Worm (Caenorhabditis elegans) whole organism, L4 larva: ENCODE data around the gene cal-7.

Experiments used
- D1046.2 ChIP-seq: fragments of 200-800 bp; sonication (Bioruptor generic); IDR thresholded peaks from 2 replicates; pipeline ENCODE4 v1.3.6; 2022; ENCODE audit warnings: missing genetic modification characterization, missing compliant biosample characterization
- F10B5.3 ChIP-seq: sonication (generic microtip); optimal IDR thresholded peaks from 2 replicates; lab custom pipeline; 2016; ENCODE audit warnings: mild to moderate bottlenecking, missing genetic modification characterization, missing compliant biosample characterization
- F37D6.2 ChIP-seq: sonication (generic microtip); optimal IDR thresholded peaks from 2 replicates; lab custom pipeline; 2016; ENCODE audit warnings: mild to moderate bottlenecking, missing genetic modification characterization, missing compliant biosample characterization
- T20F7.1 ChIP-seq: fragments of 200-800 bp; sonication (Bioruptor generic); optimal IDR thresholded peaks from 2 replicates; lab custom pipeline; 2018; ENCODE audit warnings: mild to moderate bottlenecking, missing genetic modification characterization, missing compliant biosample characterization
- Y105C5A.15 ChIP-seq: fragments of 200-800 bp; sonication (Bioruptor generic); IDR thresholded peaks from 2 replicates; pipeline ENCODE4 v1.3.6; 2022; ENCODE audit warnings: missing genetic modification characterization, missing compliant biosample characterization
- aha-1 ChIP-seq: fragments of 150-350 bp; peaks from one replicate; lab custom pipeline; 2014; ENCODE audit warnings: missing biosample characterization, missing genetic modification characterization
- ama-1 ChIP-seq: fragments of 150-350 bp; optimal IDR thresholded peaks from 2 replicates; lab custom pipeline; 2014; ENCODE audit warnings: inconsistent platforms, mixed read lengths
- arid-1 ChIP-seq: fragments of 200-800 bp; sonication (Bioruptor generic); conservative IDR thresholded peaks from 2 replicates; pipeline ENCODE4 v1.3.6; 2022; ENCODE audit warnings: missing genetic modification reagents, missing genetic modification characterization, missing compliant biosample characterization
- attf-4 ChIP-seq: sonication (generic microtip); optimal IDR thresholded peaks from 3 replicates; lab custom pipeline; 2017; ENCODE audit warnings: missing biosample characterization, missing genetic modification characterization
- ceh-32 ChIP-seq: sonication (generic microtip); optimal IDR thresholded peaks from 2 replicates; lab custom pipeline; 2016; ENCODE audit warnings: mild to moderate bottlenecking, missing genetic modification characterization, missing compliant biosample characterization; ENCODE audit not compliant: poor library complexity
- ceh-44 ChIP-seq: fragments of 200-800 bp; sonication (Bioruptor generic); IDR thresholded peaks from 2 replicates; pipeline ENCODE4 v1.3.6; 2022; ENCODE audit warnings: missing genetic modification reagents, missing genetic modification characterization, missing compliant biosample characterization
- ces-1 ChIP-seq: fragments of 150-350 bp; sonication (generic microtip); optimal IDR thresholded peaks from 4 replicates; lab custom pipeline; 2014; ENCODE audit warnings: missing biosample characterization, missing genetic modification reagents, missing genetic modification characterization
- daf-16 ChIP-seq, 3 experiments: sonication (generic microtip); optimal IDR thresholded peaks; 2 replicates each; lab custom pipeline; 2016 to 2017; ENCODE audit warnings: missing genetic modification characterization in 3 of 3, missing genetic modification reagents in 3 of 3, mild to moderate bottlenecking in 2 of 3, missing compliant biosample characterization in 2 of 3, missing biosample characterization in 1 of 3, moderate library complexity in 1 of 3
- daf-8 ChIP-seq: fragments of 200-800 bp; sonication (Bioruptor generic); IDR thresholded peaks from 2 replicates; pipeline ENCODE4 v1.3.6; 2022; ENCODE audit warnings: missing genetic modification characterization, missing compliant biosample characterization
- dmd-6 ChIP-seq: fragments of 200-800 bp; sonication (Bioruptor generic); IDR thresholded peaks from 2 replicates; pipeline ENCODE4 v1.3.6; 2022; ENCODE audit warnings: missing genetic modification reagents, missing genetic modification characterization, missing compliant biosample characterization
- dve-1 ChIP-seq: sonication (generic microtip); optimal IDR thresholded peaks from 2 replicates; lab custom pipeline; 2017; ENCODE audit warnings: antibody characterized with exemption, mild to moderate bottlenecking, missing genetic modification characterization, missing compliant biosample characterization; ENCODE audit not compliant: insufficient read depth
- hlh-11 ChIP-seq: fragments of 200-800 bp; sonication (Bioruptor generic); optimal IDR thresholded peaks from 2 replicates; lab custom pipeline; 2018; ENCODE audit warnings: mild to moderate bottlenecking, missing genetic modification characterization, missing compliant biosample characterization
- hlh-30 ChIP-seq: sonication (generic microtip); optimal IDR thresholded peaks from 2 replicates; lab custom pipeline; 2017; ENCODE audit warnings: antibody characterized with exemption, mild to moderate bottlenecking, missing genetic modification characterization, missing compliant biosample characterization; ENCODE audit not compliant: insufficient read depth
- hmg-1.1 ChIP-seq: fragments of 200-800 bp; sonication (Bioruptor generic); IDR thresholded peaks from 2 replicates; pipeline ENCODE4 v1.3.6; 2022; ENCODE audit warnings: missing genetic modification reagents, missing genetic modification characterization, missing compliant biosample characterization
- jun-1 ChIP-seq: fragments of 150-350 bp; optimal IDR thresholded peaks from 2 replicates; lab custom pipeline; 2014; ENCODE audit warnings: missing biosample characterization, missing genetic modification reagents, missing genetic modification characterization
- lin-1 ChIP-seq: fragments of 200-800 bp; sonication (Bioruptor generic); IDR thresholded peaks from 2 replicates; pipeline ENCODE4 v1.3.6; 2022; ENCODE audit warnings: missing genetic modification reagents, missing genetic modification characterization, missing compliant biosample characterization
- lin-15B ChIP-seq: fragments of 150-350 bp; sonication (generic microtip); optimal IDR thresholded peaks from 3 replicates; lab custom pipeline; 2014; ENCODE audit warnings: missing biosample characterization, missing genetic modification characterization
- lin-29 ChIP-seq: fragments of 200-800 bp; sonication (Bioruptor generic); IDR thresholded peaks from 2 replicates; pipeline ENCODE4 v1.3.6; 2022; ENCODE audit warnings: missing genetic modification reagents, missing genetic modification characterization, missing compliant biosample characterization
- lin-39 ChIP-seq: fragments of 150-350 bp; optimal IDR thresholded peaks from 2 replicates; lab custom pipeline; 2014; ENCODE audit warnings: missing biosample characterization, missing genetic modification reagents, missing genetic modification characterization
- mes-2 ChIP-seq: sonication (generic microtip); optimal IDR thresholded peaks from 2 replicates; lab custom pipeline; 2016; ENCODE audit warnings: missing genotype, mild to moderate bottlenecking, missing genetic modification characterization, missing compliant biosample characterization; ENCODE audit not compliant: poor library complexity, severe bottlenecking
- mxl-3 ChIP-seq: fragments of 200-800 bp; sonication (Bioruptor generic); optimal IDR thresholded peaks from 2 replicates; lab custom pipeline; 2018; ENCODE audit warnings: mild to moderate bottlenecking, missing genetic modification characterization, missing compliant biosample characterization
- nhr-10 ChIP-seq: fragments of 150-350 bp; optimal IDR thresholded peaks from 2 replicates; lab custom pipeline; 2014; ENCODE audit warnings: missing biosample characterization, missing genetic modification characterization
- nhr-28 ChIP-seq: fragments of 150-350 bp; optimal IDR thresholded peaks from 2 replicates; lab custom pipeline; 2014; ENCODE audit warnings: missing biosample characterization, missing genetic modification characterization
- nhr-41 ChIP-seq: fragments of 200-800 bp; sonication (Bioruptor generic); IDR thresholded peaks from 2 replicates; pipeline ENCODE4 v1.3.6; 2022; ENCODE audit warnings: missing genetic modification reagents, missing genetic modification characterization, missing compliant biosample characterization
- nhr-42 ChIP-seq: fragments of 200-800 bp; sonication (Bioruptor generic); IDR thresholded peaks from 2 replicates; pipeline ENCODE4 v1.3.6; 2022; ENCODE audit warnings: missing genetic modification characterization, missing compliant biosample characterization
- nhr-6 ChIP-seq: fragments of 150-350 bp; optimal IDR thresholded peaks from 2 replicates; lab custom pipeline; 2014; ENCODE audit warnings: missing biosample characterization, missing genetic modification characterization
- nhr-77 ChIP-seq: fragments of 150-350 bp; optimal IDR thresholded peaks from 2 replicates; lab custom pipeline; 2014; ENCODE audit warnings: missing biosample characterization, missing genetic modification characterization
- pqm-1 ChIP-seq: sonication (generic microtip); optimal IDR thresholded peaks from 2 replicates; lab custom pipeline; 2017; ENCODE audit warnings: missing biosample characterization, missing genetic modification characterization
- rbr-2 ChIP-seq: sonication (generic microtip); optimal IDR thresholded peaks from 2 replicates; lab custom pipeline; 2016; ENCODE audit warnings: missing genotype, missing genetic modification characterization, missing compliant biosample characterization
- saeg-2 ChIP-seq: fragments of 200-800 bp; sonication (Bioruptor generic); IDR thresholded peaks from 2 replicates; pipeline ENCODE4 v1.3.6; 2022; ENCODE audit warnings: missing genetic modification reagents, missing genetic modification characterization, missing compliant biosample characterization
- sdz-12 ChIP-seq: fragments of 200-800 bp; sonication (Bioruptor generic); optimal IDR thresholded peaks from 2 replicates; lab custom pipeline; 2018; ENCODE audit warnings: mild to moderate bottlenecking, missing genetic modification characterization, missing compliant biosample characterization
- tra-1 ChIP-seq: fragments of 200-800 bp; sonication (Bioruptor generic); IDR thresholded peaks from 2 replicates; pipeline ENCODE4 v1.3.6; 2022; ENCODE audit warnings: missing genetic modification reagents, missing genetic modification characterization, missing compliant biosample characterization
- vab-7 ChIP-seq: fragments of 200-800 bp; sonication (Bioruptor generic); IDR thresholded peaks from 2 replicates; pipeline ENCODE4 v1.3.6; 2022; ENCODE audit warnings: missing genetic modification reagents, missing genetic modification characterization, missing compliant biosample characterization
- zag-1 ChIP-seq: fragments of 150-350 bp; optimal IDR thresholded peaks from 2 replicates; lab custom pipeline; 2014; ENCODE audit warnings: missing biosample characterization, missing genetic modification characterization
- zfp-3 ChIP-seq: fragments of 200-800 bp; sonication (Bioruptor generic); conservative IDR thresholded peaks from 2 replicates; pipeline ENCODE4 v1.3.6; 2022; ENCODE audit warnings: missing genetic modification reagents, missing genetic modification characterization, missing compliant biosample characterization
- ztf-7 ChIP-seq: fragments of 150-350 bp; optimal IDR thresholded peaks from 2 replicates; lab custom pipeline; 2014; ENCODE audit warnings: missing biosample characterization, missing genetic modification characterization

Gene cal-7

ce11 chrV:9706592-9706991 lies 27.3 kb upstream of the cal-7 start:
- TF ChIP-seq zag-1 (tag; lab: Kevin White, UChicago) (no peak), aha-1 (tag; lab: Kevin White, UChicago) (peak; percentile 91), lin-15B (tag; lab: Kevin White, UChicago) (no peak)

- TF ChIP-seq hlh-30: peak; percentile 12
- no peak for TF ChIP-seq daf-16 (GFP tag; optimal IDR thresholded peaks at IDR 0.05; lab: Kevin White, UChicago)
- TF ChIP-seq daf-16 (tag; optimal IDR thresholded peaks at IDR 0.05; lab: Kevin White, UChicago): peak; percentile 46
- TF ChIP-seq nhr-28 (tag; lab: Kevin White, UChicago): peak; percentile 29
- peak; percentile 18 for TF ChIP-seq dve-1 (tag; lab: Kevin White, UChicago)
- peak; percentile 40 for TF ChIP-seq nhr-77 (tag; lab: Kevin White, UChicago)
- peak; percentile 51 for TF ChIP-seq pqm-1 (tag; lab: Kevin White, UChicago)
- no peak for TF ChIP-seq lin-29
- TF ChIP-seq sdz-12 (GFP tag; lab: Kevin White, UChicago): no peak
- peak; percentile 1 for TF ChIP-seq hlh-11
- no peak for TF ChIP-seq ceh-32
- no peak for TF ChIP-seq daf-8 (GFP tag; lab: Robert Waterston, UW)
- TF ChIP-seq dmd-6 (GFP tag; lab: Robert Waterston, UW): peak; percentile 40; the same call in 1 of the 2 replicates
Measured at ce11 chrV:9709747-9710146, 24.2 kb upstream of the cal-7 start, which contains the start of gene tag-120. tag-120 (minus strand) TSS chrV:9709814.

- TF ChIP-seq dmd-6 (GFP tag; lab: Robert Waterston, UW): peak; percentile 42; the same call in 1 of the 2 replicates
- TF ChIP-seq F37D6.2 (tag; lab: Kevin White, UChicago): no peak
- no peak for TF ChIP-seq nhr-10 (tag; lab: Kevin White, UChicago)
- TF ChIP-seq dve-1 (tag; lab: Kevin White, UChicago): peak; percentile 51
- TF ChIP-seq hlh-30: peak; percentile 58
- TF ChIP-seq pqm-1 (tag; lab: Kevin White, UChicago): peak; percentile 78
- TF ChIP-seq nhr-28 (tag; lab: Kevin White, UChicago): peak; percentile 54
- TF ChIP-seq hlh-11: peak; percentile 26
- TF ChIP-seq vab-7 (GFP tag; lab: Robert Waterston, UW): no peak
- no peak for TF ChIP-seq rbr-2 (tag; lab: Kevin White, UChicago)
- TF ChIP-seq daf-16 (GFP tag; optimal IDR thresholded peaks at IDR 0.05; lab: Kevin White, UChicago): no peak
- TF ChIP-seq daf-16 (tag; optimal IDR thresholded peaks at IDR 0.05; lab: Kevin White, UChicago): peak; percentile 36
- TF ChIP-seq, all 104 proteins: peak for 7
Measured at ce11 chrV:9711174-9711573, 22.7 kb upstream of the cal-7 start.

- TF ChIP-seq ces-1 (GFP tag; lab: Kevin White, UChicago) (no peak), lin-1 (GFP tag; lab: Robert Waterston, UW) (no peak), arid-1 (GFP tag; lab: Robert Waterston, UW) (no peak), hlh-11 (no peak), nhr-6 (no peak), ztf-7 (no peak), dmd-6 (GFP tag; lab: Robert Waterston, UW) (no peak), saeg-2 (no peak), nhr-42 (GFP tag; lab: Robert Waterston, UW) (no peak), aha-1 (tag; lab: Kevin White, UChicago) (peak; percentile 67), jun-1 (tag; lab: Kevin White, UChicago) (no peak), mxl-3 (no peak), zfp-3 (GFP tag; lab: Robert Waterston, UW) (no peak), nhr-41 (GFP tag; lab: Robert Waterston, UW) (no peak), ceh-44 (GFP tag; lab: Robert Waterston, UW) (no peak), ceh-32 (no peak), mes-2 (tag; lab: Kevin White, UChicago) (no peak), ama-1 (lab: Kevin White, UChicago) (no peak), Y105C5A.15 (no peak), pqm-1 (tag; lab: Kevin White, UChicago) (peak; percentile 47), tra-1 (GFP tag; lab: Robert Waterston, UW) (no peak), F10B5.3 (tag; lab: Kevin White, UChicago) (no peak), nhr-77 (tag; lab: Kevin White, UChicago) (peak; percentile 24), hmg-1.1 (GFP tag; lab: Robert Waterston, UW) (no peak), T20F7.1 (GFP tag; lab: Kevin White, UChicago) (no peak), daf-16 (GFP tag; optimal IDR thresholded peaks at IDR 0.05; lab: Kevin White, UChicago) (no peak), daf-16 (tag; optimal IDR thresholded peaks at IDR 0.05; lab: Kevin White, UChicago) (peak; percentile 37), dve-1 (tag; lab: Kevin White, UChicago) (peak; percentile 33), attf-4 (tag; lab: Kevin White, UChicago) (no peak), nhr-28 (tag; lab: Kevin White, UChicago) (peak; percentile 44), D1046.2 (GFP tag; lab: Robert Waterston, UW) (no peak), lin-39 (tag; lab: Kevin White, UChicago) (no peak)
Measured at ce11 chrV:9712418-9713173, 21.3 kb upstream of the cal-7 start.
